Worm (Caenorhabditis elegans) whole organism, dauer: ENCODE results near the gene fbxa-102.

Experiments
- unc-62 ChIP-seq: sonication (generic microtip); optimal IDR thresholded peaks from 2 replicates; lab custom pipeline; 2017; ENCODE audit warnings: missing biosample characterization, missing genetic modification reagents, missing genetic modification characterization

Gene fbxa-102

ce11 chrV:17493732-17494131 lies at the start of gene fbxa-102:
Gene fbxa-102 (minus strand): TSS chrV:17493832.
- TF ChIP-seq unc-62 (GFP tag; lab: Kevin White, UChicago) = no peak

- TF ChIP-seq unc-62 (GFP tag; lab: Kevin White, UChicago) = no peak
These were observed 48.7 kb upstream of the fbxa-102 start for ce11 chrV:17542304-17542703.

ce11 chrV:17540295-17540694 lies 46.7 kb upstream of the fbxa-102 start, which contains the start of gene srz-25:
Gene srz-25 (plus strand): TSS chrV:17540595.
- TF ChIP-seq unc-62 (GFP tag; lab: Kevin White, UChicago) = no peak

- TF ChIP-seq unc-62 (GFP tag; lab: Kevin White, UChicago) = no peak
These were observed 45.7 kb upstream of the fbxa-102 start for ce11 chrV:17539289-17539688.

- TF ChIP-seq unc-62 (GFP tag; lab: Kevin White, UChicago) = no peak
These were observed 44.8 kb upstream of the fbxa-102 start, which contains the start of gene C18D4.6 for ce11 chrV:17538279-17538896. Gene C18D4.6 (minus strand): TSS chrV:17538375.

ce11 chrV:17533200-17533599 lies 39.6 kb upstream of the fbxa-102 start:
- TF ChIP-seq unc-62 (GFP tag; lab: Kevin White, UChicago) = no peak

ce11 chrV:17532686-17533085 lies 39.1 kb upstream of the fbxa-102 start, which contains the start of gene C18D4.3:
Gene C18D4.3 (minus strand): TSS chrV:17532786.
- TF ChIP-seq unc-62 (GFP tag; lab: Kevin White, UChicago) = no peak

ce11 chrV:17531410-17531809 lies 37.8 kb upstream of the fbxa-102 start, which contains the start of gene C18D4.4:
Gene C18D4.4 (minus strand): TSS chrV:17531510.
- no peak for TF ChIP-seq unc-62 (GFP tag; lab: Kevin White, UChicago)

ce11 chrV:17530486-17530885 lies 36.9 kb upstream of the fbxa-102 start, which contains the start of gene C18D4.12:
Gene C18D4.12 (minus strand): TSS chrV:17530586.
- no peak for TF ChIP-seq unc-62 (GFP tag; lab: Kevin White, UChicago)

ce11 chrV:17527729-17528128 lies 34.1 kb upstream of the fbxa-102 start, which contains the start of gene srz-90:
Gene srz-90 (plus strand): TSS chrV:17528029.
- TF ChIP-seq unc-62 (GFP tag; lab: Kevin White, UChicago) = no peak

- no peak for TF ChIP-seq unc-62 (GFP tag; lab: Kevin White, UChicago)
These were observed 27.1 kb upstream of the fbxa-102 start, which contains the start of gene fbxa-136 for ce11 chrV:17520735-17521134. Gene fbxa-136 (plus strand): TSS chrV:17521035.

ce11 chrV:17513831-17514230 lies 20.2 kb upstream of the fbxa-102 start:
- no peak for TF ChIP-seq unc-62 (GFP tag; lab: Kevin White, UChicago)

ce11 chrV:17512763-17513162 lies 19.1 kb upstream of the fbxa-102 start:
- no peak for TF ChIP-seq unc-62 (GFP tag; lab: Kevin White, UChicago)

ce11 chrV:17508493-17508892 lies 14.9 kb upstream of the fbxa-102 start, which contains the start of gene srw-32:
Gene srw-32 (plus strand): TSS chrV:17508793.
- no peak for TF ChIP-seq unc-62 (GFP tag; lab: Kevin White, UChicago)

- TF ChIP-seq unc-62 (GFP tag; lab: Kevin White, UChicago) = no peak
These were observed 12.7 kb upstream of the fbxa-102 start, which contains the start of gene srw-31 for ce11 chrV:17506289-17506688. Gene srw-31 (plus strand): TSS chrV:17506589.

- TF ChIP-seq unc-62 (GFP tag; lab: Kevin White, UChicago) = no peak
These were observed 6.4 kb upstream of the fbxa-102 start for ce11 chrV:17500055-17500454.

ce11 chrV:17496071-17496470 lies 2.4 kb upstream of the fbxa-102 start, which contains the start of gene srh-118:
Gene srh-118 (minus strand): TSS chrV:17496171.
- no peak for TF ChIP-seq unc-62 (GFP tag; lab: Kevin White, UChicago)
